Worm (Caenorhabditis elegans) whole organism, L4/young adult: ENCODE measurements around the gene F20B6.6.
"Not testable (repeated sequence)": the region's sequence is repeated elsewhere in the genome, so short reads cannot be mapped to it uniquely, and the experiment has no call there.

Experiments
- W03F9.2 ChIP-seq: fragments of 150-350 bp; optimal IDR thresholded peaks from 2 replicates; lab custom pipeline; 2014; ENCODE audit warnings: missing biosample characterization, missing genetic modification characterization
- dao-5 ChIP-seq: sonication (generic microtip); optimal IDR thresholded peaks from 2 replicates; lab custom pipeline; 2016; ENCODE audit warnings: missing genotype, missing genetic modification characterization, moderate library complexity, missing compliant biosample characterization
- him-1 ChIP-seq: sonication (generic microtip); optimal IDR thresholded peaks from 2 replicates; lab custom pipeline; 2016; ENCODE audit warnings: missing genotype, missing genetic modification reagents, missing genetic modification characterization, missing compliant biosample characterization

F20B6.6 gene

ce11 chrX:4215500-4216107, 13.6 kb upstream of the F20B6.6 start:
- TF ChIP-seq W03F9.2 (no peak), dao-5 (tag; lab: Kevin White, UChicago) (no peak), him-1 (no peak)

DNA sequence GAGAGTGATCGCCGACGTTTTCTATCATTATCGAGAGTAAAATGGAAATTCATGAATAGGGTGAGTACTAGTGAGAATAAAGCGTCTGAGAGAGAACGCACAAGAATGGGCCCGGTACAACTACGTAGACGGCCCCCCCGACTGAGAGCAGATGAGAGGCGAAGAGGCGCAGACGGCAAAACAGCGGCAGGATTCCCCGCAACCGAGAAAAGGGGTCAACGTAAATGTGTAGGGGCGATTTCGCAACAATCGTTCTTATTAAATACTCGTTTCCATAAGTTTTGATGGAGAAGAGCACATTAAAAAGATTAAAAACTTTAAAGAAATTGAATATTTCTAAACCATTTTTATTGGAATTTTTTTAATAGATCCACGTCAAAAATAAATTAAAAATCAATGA, 12.6 kb upstream of the F20B6.6 start:
- peak; percentile 1 for TF ChIP-seq him-1
- TF ChIP-seq W03F9.2: no peak
- no peak for TF ChIP-seq dao-5 (tag; lab: Kevin White, UChicago)

- TF ChIP-seq him-1 (peak; percentile 100), dao-5 (tag; lab: Kevin White, UChicago) (peak; percentile 90), W03F9.2 (peak; percentile 98)
Measured at ce11 chrX:4209131-4209530, 7.1 kb upstream of the F20B6.6 start.

DNA sequence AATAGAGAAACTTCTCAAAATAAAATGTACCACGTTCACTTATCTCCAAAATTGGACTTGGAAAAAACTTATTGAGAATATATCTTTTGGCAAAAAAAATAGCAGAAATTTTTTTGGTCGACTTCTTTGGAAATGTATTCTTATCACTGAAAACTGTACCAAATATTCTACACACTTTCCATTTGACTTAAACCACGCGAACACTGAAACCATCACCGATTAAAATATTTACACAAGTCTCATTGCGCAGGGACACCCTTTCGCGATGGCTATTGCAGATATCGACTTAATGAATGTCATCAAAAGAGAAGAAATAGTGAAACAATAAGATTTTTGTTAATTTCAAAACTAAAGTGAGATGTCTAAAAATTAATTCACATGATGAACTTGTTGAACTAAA, 6.5 kb upstream of the F20B6.6 start:
- TF ChIP-seq him-1 (no peak), W03F9.2 (peak; percentile 23), dao-5 (tag; lab: Kevin White, UChicago) (no peak)

DNA sequence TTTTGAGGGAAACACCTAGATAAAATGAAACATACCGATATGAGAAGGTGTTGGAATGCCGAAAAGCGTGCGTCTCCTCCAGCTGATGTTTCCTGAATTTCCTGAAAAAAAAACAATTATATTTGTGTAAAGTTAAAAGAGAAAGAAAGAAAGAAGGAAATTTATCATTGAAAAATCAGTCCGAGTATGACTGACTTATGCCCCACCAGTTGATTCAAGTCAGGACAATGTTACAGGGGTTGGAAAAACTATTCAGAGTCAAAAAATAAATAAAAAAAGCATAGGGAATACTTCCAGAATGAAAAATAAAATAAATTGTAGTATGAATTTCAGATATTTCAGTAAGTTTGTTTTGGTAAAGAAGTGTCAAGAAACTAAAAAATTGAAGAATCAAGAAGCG, 5.4 kb upstream of the F20B6.6 start, which contains the start of gene F20B6.9:
Gene F20B6.9 (minus strand): TSS at position 101 of the 400 bp plus-strand sequence.
- not testable (repeated sequence) for TF ChIP-seq dao-5 (tag; lab: Kevin White, UChicago); him-1; W03F9.2

DNA sequence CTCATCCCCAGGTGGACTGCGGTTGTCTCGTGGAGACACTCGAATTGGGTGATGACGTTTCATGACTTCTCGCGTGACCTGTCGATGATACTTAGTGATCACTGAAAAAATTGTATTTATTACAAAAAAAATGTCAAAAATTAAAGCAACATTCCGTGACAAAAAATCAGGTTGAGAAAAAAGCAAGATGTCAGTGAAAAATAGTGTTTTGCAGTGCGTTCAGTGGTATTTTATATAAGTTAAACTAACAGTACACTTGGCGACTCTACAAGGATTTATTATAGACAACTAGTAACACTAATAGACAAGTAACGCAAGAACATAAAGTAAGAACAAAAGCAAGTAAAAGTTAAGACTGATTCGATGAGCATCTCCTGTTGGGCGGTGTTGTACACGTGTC, 2.2 kb downstream of the F20B6.6 start, which contains the start of gene F20B6.5:
Gene F20B6.5 (minus strand): TSS at position 101 of the 400 bp plus-strand sequence.
- not testable (repeated sequence) for TF ChIP-seq dao-5 (tag; lab: Kevin White, UChicago); him-1; W03F9.2

- no peak for TF ChIP-seq dao-5 (tag; lab: Kevin White, UChicago)
- TF ChIP-seq him-1: no peak
- TF ChIP-seq W03F9.2: no peak
Measured at ce11 chrX:4196431-4196830, 5.6 kb downstream of the F20B6.6 start, which contains the start of gene F20B6.4. TSS of gene F20B6.4 (minus strand) at chrX:4196531.

DNA sequence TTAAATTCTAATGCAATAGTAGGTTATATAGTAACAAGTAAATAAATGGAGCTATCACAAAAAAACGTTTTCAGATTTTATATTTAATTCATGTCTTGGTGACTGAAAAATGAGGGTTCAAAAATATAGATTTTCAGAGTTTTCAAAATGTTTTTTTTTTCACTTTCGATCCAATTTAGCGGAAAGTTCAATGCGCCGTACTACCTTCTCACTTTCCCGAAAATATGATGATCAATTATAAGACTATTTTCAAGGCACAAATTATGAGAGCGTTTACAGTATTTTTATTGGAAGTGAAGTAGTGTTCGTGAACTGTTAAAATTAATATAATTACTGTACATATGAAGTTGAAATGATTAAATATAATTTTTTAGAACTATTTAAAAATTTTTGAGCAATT, 8.9 kb downstream of the F20B6.6 start:
- TF ChIP-seq W03F9.2 (no peak), him-1 (no peak)

- no peak for TF ChIP-seq him-1
- no peak for TF ChIP-seq W03F9.2
- TF ChIP-seq dao-5 (tag; lab: Kevin White, UChicago): no peak
Measured at ce11 chrX:4192235-4192634, 9.8 kb downstream of the F20B6.6 start.

- TF ChIP-seq dao-5 (tag; lab: Kevin White, UChicago) (no peak), W03F9.2 (peak; percentile 79), him-1 (peak; percentile 18)
Measured at ce11 chrX:4190537-4191144, 11.4 kb downstream of the F20B6.6 start, which contains the start of gene vha-12. TSS of gene vha-12 (plus strand) at chrX:4191094.

ce11 chrX:4186656-4187055, 15.4 kb downstream of the F20B6.6 start, which contains the start of gene mrp-6:
TSS of gene mrp-6 (minus strand) at chrX:4186756.
- no peak for TF ChIP-seq him-1
- TF ChIP-seq dao-5 (tag; lab: Kevin White, UChicago): no peak
- TF ChIP-seq W03F9.2: no peak

- TF ChIP-seq him-1: no peak
- TF ChIP-seq dao-5 (tag; lab: Kevin White, UChicago): no peak
- TF ChIP-seq W03F9.2: no peak
Measured at ce11 chrX:4177394-4177793, 24.6 kb downstream of the F20B6.6 start, which contains the start of gene ZK470.6. TSS of gene ZK470.6 (minus strand) at chrX:4177494.

ce11 chrX:4167150-4167549, 34.9 kb downstream of the F20B6.6 start, which contains the start of gene ZK470.14:
TSS of gene ZK470.14 (plus strand) at chrX:4167450.
- TF ChIP-seq him-1 (no peak), W03F9.2 (no peak), dao-5 (tag; lab: Kevin White, UChicago) (no peak)

- TF ChIP-seq W03F9.2: no peak
- TF ChIP-seq dao-5 (tag; lab: Kevin White, UChicago): no peak
- TF ChIP-seq him-1: no peak
Measured at ce11 chrX:4163391-4163790, 38.6 kb downstream of the F20B6.6 start, which contains the start of gene ZK470.1. TSS of gene ZK470.1 (plus strand) at chrX:4163691.

- no peak for TF ChIP-seq him-1
- TF ChIP-seq W03F9.2: no peak
- no peak for TF ChIP-seq dao-5 (tag; lab: Kevin White, UChicago)
Measured at ce11 chrX:4161938-4162337, 40.1 kb downstream of the F20B6.6 start.
